Fruit fly (Drosophila melanogaster) whole organism, embryonic: ENCODE measurements around the gene CG32700.

ENCODE experiments used
- Antp ChIP-seq: fragments of 200-800 bp; sonication (Bioruptor generic); optimal IDR thresholded peaks from 3 replicates; lab custom pipeline; 2016; ENCODE audit warnings: missing biosample characterization, missing genetic modification characterization
- Atf6 ChIP-seq: fragments of 200-800 bp; sonication (Bioruptor generic); IDR thresholded peaks from 2 replicates; pipeline ENCODE4 v1.3.6; 2022; ENCODE audit warnings: missing biosample characterization, missing genetic modification characterization
- Blimp-1 ChIP-seq: fragments of 200-800 bp; sonication (Bioruptor generic); optimal IDR thresholded peaks from 3 replicates; lab custom pipeline; 2018; ENCODE audit warnings: missing biosample characterization, missing genetic modification characterization, mild to moderate bottlenecking, moderate library complexity, missing genetic modification reagents
- C15 ChIP-seq: fragments of 200-800 bp; sonication (Bioruptor generic); IDR thresholded peaks from 3 replicates; pipeline ENCODE4 v1.3.6; 2022; ENCODE audit warnings: missing biosample characterization, missing genetic modification characterization
- CG10147 ChIP-seq: fragments of 200-800 bp; sonication (Bioruptor generic); optimal IDR thresholded peaks from 2 replicates; lab custom pipeline; 2019; ENCODE audit warnings: missing biosample characterization, mild to moderate bottlenecking, missing genetic modification characterization, moderate library complexity
- CG10462 ChIP-seq: fragments of 200-800 bp; sonication (Bioruptor generic); optimal IDR thresholded peaks from 2 replicates; lab custom pipeline; 2016; ENCODE audit warnings: missing biosample characterization, missing genetic modification characterization
- CG10543 ChIP-seq: fragments of 200-800 bp; sonication (Bioruptor generic); optimal IDR thresholded peaks from 3 replicates; lab custom pipeline; 2017; ENCODE audit warnings: missing biosample characterization, mild to moderate bottlenecking, missing genetic modification characterization, moderate library complexity
- CG11504 ChIP-seq: fragments of 200-800 bp; sonication (Bioruptor generic); optimal IDR thresholded peaks from 3 replicates; lab custom pipeline; 2019; ENCODE audit warnings: missing biosample characterization, mild to moderate bottlenecking, missing genetic modification characterization, moderate library complexity
- CG11723 ChIP-seq: fragments of 200-800 bp; sonication (Bioruptor generic); optimal IDR thresholded peaks from 2 replicates; lab custom pipeline; 2017; ENCODE audit warnings: missing biosample characterization, mild to moderate bottlenecking, missing genetic modification characterization
- CG13296 ChIP-seq: fragments of 200-800 bp; sonication (Bioruptor generic); optimal IDR thresholded peaks from 3 replicates; lab custom pipeline; 2018; ENCODE audit warnings: missing biosample characterization, mild to moderate bottlenecking, missing genetic modification characterization
- CG13624 ChIP-seq: fragments of 200-800 bp; sonication (Bioruptor generic); optimal IDR thresholded peaks from 2 replicates; lab custom pipeline; 2016; ENCODE audit warnings: missing biosample characterization, missing genetic modification characterization
- CG13894 ChIP-seq: fragments of 200-800 bp; sonication (Bioruptor generic); optimal IDR thresholded peaks from 3 replicates; lab custom pipeline; 2018; ENCODE audit warnings: missing biosample characterization, mild to moderate bottlenecking, missing genetic modification characterization, moderate library complexity
- CG1792 ChIP-seq: fragments of 200-800 bp; sonication (Bioruptor generic); optimal IDR thresholded peaks from 2 replicates; lab custom pipeline; 2016; ENCODE audit warnings: missing biosample characterization, missing genetic modification characterization
- CG2875 ChIP-seq: fragments of 200-800 bp; sonication (Bioruptor generic); optimal IDR thresholded peaks from 2 replicates; lab custom pipeline; 2017; ENCODE audit warnings: missing biosample characterization, mild to moderate bottlenecking, missing genetic modification characterization, missing genetic modification reagents
- CG31388 ChIP-seq: fragments of 200-800 bp; sonication (Bioruptor generic); optimal IDR thresholded peaks from 2 replicates; lab custom pipeline; 2016; ENCODE audit warnings: missing biosample characterization, missing genetic modification characterization
- CG3281 ChIP-seq: fragments of 200-800 bp; sonication (Bioruptor generic); optimal IDR thresholded peaks from 3 replicates; lab custom pipeline; 2017; ENCODE audit warnings: missing biosample characterization, mild to moderate bottlenecking, missing genetic modification characterization
- CG33557 ChIP-seq: fragments of 200-800 bp; sonication (Bioruptor generic); optimal IDR thresholded peaks from 2 replicates; lab custom pipeline; 2019; ENCODE audit warnings: missing biosample characterization, mild to moderate bottlenecking, missing genetic modification characterization, moderate library complexity
- CG4730 ChIP-seq: fragments of 200-800 bp; sonication (Bioruptor generic); IDR thresholded peaks from 2 replicates; pipeline ENCODE4 v1.3.6; 2022; ENCODE audit warnings: missing biosample characterization, missing genetic modification characterization
- CG5953 ChIP-seq: fragments of 200-800 bp; sonication (Bioruptor generic); IDR thresholded peaks from 2 replicates; pipeline ENCODE4 v1.3.6; 2022; ENCODE audit warnings: missing biosample characterization, missing genetic modification characterization
- CG6175 ChIP-seq: fragments of 200-800 bp; sonication (Bioruptor generic); IDR thresholded peaks from 3 replicates; pipeline ENCODE4 v1.3.6; 2022; ENCODE audit warnings: missing biosample characterization, missing genetic modification characterization
- CG7928 ChIP-seq: fragments of 200-800 bp; sonication (Bioruptor generic); optimal IDR thresholded peaks from 2 replicates; lab custom pipeline; 2017; ENCODE audit warnings: missing biosample characterization, mild to moderate bottlenecking, missing genetic modification characterization
- CG8290 ChIP-seq, 3 experiments: fragments of 200-800 bp; sonication (Bioruptor generic); optimal IDR thresholded peaks; 2 replicates each; lab custom pipeline; 2016 to 2019; ENCODE audit warnings: missing biosample characterization in 3 of 3, missing genetic modification characterization in 3 of 3, mild to moderate bottlenecking in 2 of 3, moderate library complexity in 1 of 3
- CG8944 ChIP-seq: fragments of 200-800 bp; sonication (Bioruptor generic); optimal IDR thresholded peaks from 3 replicates; lab custom pipeline; 2016; ENCODE audit warnings: missing biosample characterization, missing genetic modification characterization
- CTCF ChIP-seq: fragments of 200-800 bp; sonication (Bioruptor generic); optimal IDR thresholded peaks from 2 replicates; lab custom pipeline; 2017; ENCODE audit warnings: missing biosample characterization, mild to moderate bottlenecking, missing genetic modification characterization, moderate library complexity
- Chrac-16 ChIP-seq: fragments of 200-800 bp; sonication (Bioruptor generic); optimal IDR thresholded peaks from 3 replicates; lab custom pipeline; 2016; ENCODE audit warnings: missing biosample characterization, missing genetic modification characterization
- D19B ChIP-seq: fragments of 200-800 bp; sonication (Bioruptor generic); optimal IDR thresholded peaks from 2 replicates; lab custom pipeline; 2017; ENCODE audit warnings: missing biosample characterization, mild to moderate bottlenecking, missing genetic modification characterization
- Dad ChIP-seq: fragments of 200-800 bp; sonication (Bioruptor generic); optimal IDR thresholded peaks from 3 replicates; lab custom pipeline; 2016; ENCODE audit warnings: missing biosample characterization, missing genetic modification characterization
- Dfd ChIP-seq, 2 experiments: fragments of >200 bp; optimal IDR thresholded peaks; 2 replicates each; lab custom pipeline; 2017; ENCODE audit warnings: missing biosample characterization in 2 of 2, missing genetic modification characterization in 2 of 2
- Dip2 ChIP-seq: fragments of 200-800 bp; sonication (Bioruptor generic); IDR thresholded peaks from 2 replicates; pipeline ENCODE4 v1.3.6; 2022; ENCODE audit warnings: missing biosample characterization, missing genetic modification characterization
- E2f2 ChIP-seq: fragments of 200-800 bp; sonication (Bioruptor generic); IDR thresholded peaks from 2 replicates; pipeline ENCODE4 v1.3.6; 2022; ENCODE audit warnings: missing biosample characterization, missing genetic modification characterization
- Ets97D ChIP-seq: fragments of 200-800 bp; sonication (Bioruptor generic); optimal IDR thresholded peaks from 3 replicates; lab custom pipeline; 2016; ENCODE audit warnings: missing biosample characterization, missing genetic modification characterization
- HLH3B ChIP-seq: fragments of 200-800 bp; sonication (Bioruptor generic); IDR thresholded peaks from 2 replicates; pipeline ENCODE4 v1.3.6; 2022; ENCODE audit warnings: missing biosample characterization, missing genetic modification characterization
- Hr3 ChIP-seq: fragments of 200-800 bp; sonication (Bioruptor generic); optimal IDR thresholded peaks from 3 replicates; lab custom pipeline; 2016; ENCODE audit warnings: missing biosample characterization, missing genetic modification characterization
- Hsf ChIP-seq: fragments of 200-800 bp; sonication (Bioruptor generic); optimal IDR thresholded peaks from 3 replicates; lab custom pipeline; 2016; ENCODE audit warnings: missing biosample characterization, missing genetic modification characterization
- Mrtf ChIP-seq: fragments of 200-800 bp; sonication (Bioruptor generic); IDR thresholded peaks from 3 replicates; pipeline ENCODE4 v1.3.6; 2022; ENCODE audit warnings: missing biosample characterization, missing genetic modification characterization
- Pdp1 ChIP-seq, 2 experiments: fragments of 200-800 bp; sonication (Bioruptor generic); optimal IDR thresholded peaks; 3 replicates each; lab custom pipeline; 2016; ENCODE audit warnings: missing biosample characterization in 2 of 2, missing genetic modification characterization in 2 of 2, mild to moderate bottlenecking in 1 of 2, moderate library complexity in 1 of 2
- Poxn ChIP-seq: fragments of 200-800 bp; sonication (Bioruptor generic); IDR thresholded peaks from 2 replicates; pipeline ENCODE4 v1.3.6; 2022; ENCODE audit warnings: missing biosample characterization, missing genetic modification characterization
- caup ChIP-seq: fragments of 200-800 bp; sonication (Bioruptor generic); optimal IDR thresholded peaks from 3 replicates; lab custom pipeline; 2017; ENCODE audit warnings: missing biosample characterization, mild to moderate bottlenecking, missing genetic modification characterization, moderate library complexity; ENCODE audit not compliant: severe bottlenecking
- crp ChIP-seq, 2 experiments: fragments of 200-800 bp; sonication (Bioruptor generic); optimal IDR thresholded peaks; 2 replicates in 1 of 2; 3 replicates in 1 of 2; lab custom pipeline; 2017; ENCODE audit warnings: missing biosample characterization in 2 of 2, missing genetic modification characterization in 2 of 2, mild to moderate bottlenecking in 1 of 2, moderate library complexity in 1 of 2
- disco-r ChIP-seq: fragments of 200-800 bp; sonication (Bioruptor generic); optimal IDR thresholded peaks from 2 replicates; lab custom pipeline; 2016; ENCODE audit warnings: missing biosample characterization, missing genetic modification characterization
- ftz-f1 ChIP-seq: fragments of 200-800 bp; sonication (Bioruptor generic); optimal IDR thresholded peaks from 2 replicates; lab custom pipeline; 2016; ENCODE audit warnings: missing biosample characterization, missing genetic modification characterization
- fu2 ChIP-seq: fragments of 200-800 bp; sonication (Bioruptor generic); optimal IDR thresholded peaks from 2 replicates; lab custom pipeline; 2016; ENCODE audit warnings: missing biosample characterization, missing genetic modification characterization
- lab ChIP-seq: fragments of 200-800 bp; sonication (Bioruptor generic); optimal IDR thresholded peaks from 3 replicates; lab custom pipeline; 2017; ENCODE audit warnings: missing biosample characterization, missing genetic modification characterization, mild to moderate bottlenecking, moderate library complexity, missing genetic modification reagents
- nerfin-1 ChIP-seq: fragments of 200-800 bp; sonication (Bioruptor generic); optimal IDR thresholded peaks from 3 replicates; lab custom pipeline; 2019; ENCODE audit warnings: missing biosample characterization, mild to moderate bottlenecking, missing genetic modification characterization, moderate library complexity
- nmo ChIP-seq: fragments of 200-800 bp; sonication (Bioruptor generic); optimal IDR thresholded peaks from 2 replicates; lab custom pipeline; 2018; ENCODE audit warnings: missing biosample characterization, mild to moderate bottlenecking, missing genetic modification characterization, moderate library complexity
- org-1 ChIP-seq: fragments of 200-800 bp; sonication (Bioruptor generic); optimal IDR thresholded peaks from 2 replicates; lab custom pipeline; 2017; ENCODE audit warnings: missing biosample characterization, missing genetic modification characterization
- ro ChIP-seq: fragments of 200-800 bp; sonication (Bioruptor generic); IDR thresholded peaks from 2 replicates; pipeline ENCODE4 v1.3.6; 2022; ENCODE audit warnings: missing biosample characterization, missing genetic modification characterization
- sr ChIP-seq: fragments of 200-800 bp; sonication (Bioruptor generic); IDR thresholded peaks from 3 replicates; pipeline ENCODE4 v1.3.6; 2022; ENCODE audit warnings: missing biosample characterization, missing genetic modification characterization
- ssp ChIP-seq: fragments of 200-800 bp; sonication (Bioruptor generic); IDR thresholded peaks from 2 replicates; pipeline ENCODE4 v1.3.6; 2022; ENCODE audit warnings: missing biosample characterization, missing genetic modification characterization
- wdn ChIP-seq: fragments of 200-800 bp; sonication (Bioruptor generic); IDR thresholded peaks from 2 replicates; pipeline ENCODE4 v1.3.6; 2022; ENCODE audit warnings: missing biosample characterization, missing genetic modification characterization
- wor ChIP-seq: fragments of 200-800 bp; sonication (Bioruptor generic); IDR thresholded peaks from 2 replicates; pipeline ENCODE4 v1.3.6; 2022; ENCODE audit warnings: missing biosample characterization, missing genetic modification characterization

The CG32700 gene

dm6 chrX:9486802-9487201 is 63.8 kb downstream of the CG32700 start (continued):
- TF ChIP-seq CG31388 (GFP tag; lab: Kevin White, UChicago) (peak; percentile 47), CG13894 (tag; lab: Kevin White, UChicago) (no peak), CTCF (peak; percentile 14), CG10147 (peak; percentile 3), caup (peak; percentile 45), E2f2 (GFP tag; lab: Robert Waterston, UW) (peak; percentile 32; the same call in 1 of the 2 replicates), CG2875 (GFP tag; lab: Kevin White, UChicago) (peak; percentile 64), CG6175 (GFP tag; lab: Robert Waterston, UW) (no peak), CG8290 (GFP tag; optimal IDR thresholded peaks at IDR 0.05; lab: Kevin White, UChicago) (peak; percentile 47), CG8290 (tag; optimal IDR thresholded peaks at IDR 0.05; lab: Kevin White, UChicago) (peak in 1 of 2 experiments; percentile 47), CG7928 (GFP tag; lab: Kevin White, UChicago) (no peak), lab (GFP tag; lab: Kevin White, UChicago) (peak; percentile 65), Poxn (GFP tag; lab: Robert Waterston, UW) (no peak), Atf6 (GFP tag; lab: Robert Waterston, UW) (peak; percentile 39; the same call in 1 of the 2 replicates), crp (GFP tag; optimal IDR thresholded peaks at IDR 0.05; lab: Kevin White, UChicago) (peak in 1 of 2 experiments; percentile 8), Antp (GFP tag; lab: Kevin White, UChicago) (peak; percentile 68), C15 (GFP tag; lab: Robert Waterston, UW) (no peak), CG1792 (GFP tag; lab: Kevin White, UChicago) (peak; percentile 32), CG10462 (GFP tag; lab: Kevin White, UChicago) (peak; percentile 26), CG11504 (tag; lab: Kevin White, UChicago) (peak; percentile 83), sr (0 out of 3 replicates have a peak, but pooled peaks have one; percentile 9), disco-r (GFP tag; lab: Kevin White, UChicago) (peak; percentile 46), CG13296 (GFP tag; lab: Kevin White, UChicago) (peak; percentile 28), CG13624 (peak; percentile 48), CG8944 (GFP tag; lab: Kevin White, UChicago) (peak; percentile 72), wor (GFP tag; lab: Robert Waterston, UW) (peak; percentile 68; the same call in 1 of the 2 replicates), Blimp-1 (peak; percentile 80), Ets97D (GFP tag; lab: Kevin White, UChicago) (peak; percentile 30), org-1 (GFP tag; lab: Kevin White, UChicago) (peak; percentile 60), wdn (GFP tag; lab: Robert Waterston, UW) (no peak), Mrtf (GFP tag; lab: Robert Waterston, UW) (peak; percentile 74), CG5953 (GFP tag; lab: Robert Waterston, UW) (peak; percentile 57), Pdp1 (GFP tag; optimal IDR thresholded peaks at IDR 0.05; lab: Kevin White, UChicago) (peak; percentile 69 to 75), nmo (GFP tag; lab: Kevin White, UChicago) (peak; percentile 82), ssp (peak; percentile 41; the same call in 1 of the 2 replicates), HLH3B (GFP tag; lab: Robert Waterston, UW) (peak; percentile 74), CG10543 (no peak), nerfin-1 (tag; lab: Kevin White, UChicago) (peak; percentile 75), Dfd (GFP tag; optimal IDR thresholded peaks at IDR 0.05; lab: Kevin White, UChicago) (no peak), CG4730 (GFP tag; lab: Robert Waterston, UW) (no peak; the same call in 1 of the 2 replicates), CG11723 (GFP tag; lab: Kevin White, UChicago) (peak; percentile 67), ftz-f1 (no peak), Dad (GFP tag; lab: Kevin White, UChicago) (peak; percentile 60), Chrac-16 (peak; percentile 83), Hr3 (GFP tag; lab: Kevin White, UChicago) (peak; percentile 74), Hsf (GFP tag; lab: Kevin White, UChicago) (peak; percentile 77), D19B (GFP tag; lab: Kevin White, UChicago) (peak; percentile 8), fu2 (peak; percentile 34), CG33557 (peak; percentile 79), ro (peak; percentile 17; the same call in 1 of the 2 replicates), Dip2 (no peak), CG3281 (GFP tag; lab: Kevin White, UChicago) (peak; percentile 46)
